Worm (Caenorhabditis elegans): Measurements from ENCODE around the gene nhr-171.

Gene nhr-171

DNA sequence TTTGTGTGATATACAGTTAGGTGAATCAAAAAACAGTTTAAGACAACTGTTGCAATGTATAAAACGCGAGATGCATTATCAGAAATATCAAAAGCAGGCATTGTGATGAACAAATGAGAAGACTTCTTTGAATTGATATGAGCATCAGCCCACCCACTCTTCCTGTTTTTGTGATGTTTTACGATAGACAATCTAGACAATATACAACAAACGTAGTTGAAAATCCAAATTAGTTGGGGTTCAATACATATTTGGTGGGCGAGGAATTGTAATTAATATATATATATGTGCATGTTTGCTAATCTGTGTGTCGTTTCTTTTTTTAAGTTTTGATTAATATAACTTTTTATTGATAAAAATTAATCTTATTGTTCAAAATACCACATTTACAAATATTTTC is 38.8 kb upstream of the nhr-171 start, which contains the start of gene str-28:
Gene str-28, minus strand, starts transcription at position 101 of the 400 bp plus-strand sequence.
- TF ChIP-seq daf-12 (tag; optimal IDR thresholded peaks at IDR 0.05) (no peak), Y5F2A.4 (GFP tag; optimal IDR thresholded peaks at IDR 0.05) (no peak), gei-8 (GFP tag; optimal IDR thresholded peaks at IDR 0.05) (no peak)

DNA sequence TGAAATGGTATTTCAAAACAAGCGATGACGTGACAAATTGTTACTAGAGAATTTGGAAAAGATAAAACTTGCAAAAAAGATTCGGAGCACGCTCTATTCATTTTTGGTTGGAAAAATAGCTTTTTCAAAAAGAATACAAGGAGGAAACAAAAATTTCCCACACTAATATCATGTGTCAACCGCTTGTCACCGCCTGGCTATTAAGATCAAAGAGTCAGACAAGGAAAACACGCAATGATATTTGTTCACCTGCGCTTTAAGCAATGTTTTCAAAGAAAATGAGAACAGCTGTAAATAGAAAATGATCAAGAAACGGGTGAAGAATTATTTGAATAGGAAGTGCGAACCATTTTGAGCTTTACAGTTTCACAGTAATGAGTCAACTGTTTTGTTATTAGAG is 34.8 kb upstream of the nhr-171 start, which contains the start of gene srh-125:
Gene srh-125, minus strand, starts transcription at position 101 of the 400 bp plus-strand sequence.
- TF ChIP-seq daf-16 (GFP tag; optimal IDR thresholded peaks at IDR 0.05) (no peak), daf-16 (tag; optimal IDR thresholded peaks at IDR 0.05) (no peak), lin-13 (GFP tag; optimal IDR thresholded peaks at IDR 0.05) (no peak), madf-9 (GFP tag; conservative IDR thresholded peaks at IDR 0.05) (no peak), mdt-29 (GFP tag; IDR thresholded peaks at IDR 0.05) (no peak), hlh-30 (tag; optimal IDR thresholded peaks at IDR 0.05; ENCODE audit: insufficient read depth) (no peak), lsy-2 (tag; optimal IDR thresholded peaks at IDR 0.05) (no peak), zfp-2 (tag; optimal IDR thresholded peaks at IDR 0.05) (no peak), saeg-2 (GFP tag; IDR thresholded peaks at IDR 0.05) (no peak), ztf-11 (tag; optimal IDR thresholded peaks at IDR 0.05) (no peak), Y75B8A.6 (GFP tag; IDR thresholded peaks at IDR 0.05) (no peak), nhr-102 (tag; optimal IDR thresholded peaks at IDR 0.05) (no peak), mes-2 (tag; optimal IDR thresholded peaks at IDR 0.05; ENCODE audit: poor library complexity, severe bottlenecking) (no peak), lin-39 (tag; optimal IDR thresholded peaks at IDR 0.05) (no peak), tag-97 (GFP tag; IDR thresholded peaks at IDR 0.05) (no peak), lim-7 (GFP tag; IDR thresholded peaks at IDR 0.05) (no peak), snpc-1.2 (GFP tag; IDR thresholded peaks at IDR 0.05) (no peak), snpc-4 (tag; optimal IDR thresholded peaks at IDR 0.05) (no peak)

ce11 chrV:7478404-7478803 is 33.2 kb upstream of the nhr-171 start, which contains the start of gene str-190:
Gene str-190 (minus strand): TSS chrV:7478504.
- no peak for TF ChIP-seq attf-4 (tag; optimal IDR thresholded peaks at IDR 0.05)
- no peak for TF ChIP-seq mxl-2 (GFP tag; conservative IDR thresholded peaks at IDR 0.05)
- TF ChIP-seq lin-13 (GFP tag; optimal IDR thresholded peaks at IDR 0.05), result no peak
- no peak for TF ChIP-seq Y48G9A.11 (GFP tag; IDR thresholded peaks at IDR 0.05)
- TF ChIP-seq nhr-48 (tag; optimal IDR thresholded peaks at IDR 0.05), result no peak
- no peak for TF ChIP-seq dmd-9 (GFP tag; IDR thresholded peaks at IDR 0.05)
- no peak for TF ChIP-seq aly-2 (tag; optimal IDR thresholded peaks at IDR 0.05)
- TF ChIP-seq mxl-3 (GFP tag; optimal IDR thresholded peaks at IDR 0.05), result no peak

DNA sequence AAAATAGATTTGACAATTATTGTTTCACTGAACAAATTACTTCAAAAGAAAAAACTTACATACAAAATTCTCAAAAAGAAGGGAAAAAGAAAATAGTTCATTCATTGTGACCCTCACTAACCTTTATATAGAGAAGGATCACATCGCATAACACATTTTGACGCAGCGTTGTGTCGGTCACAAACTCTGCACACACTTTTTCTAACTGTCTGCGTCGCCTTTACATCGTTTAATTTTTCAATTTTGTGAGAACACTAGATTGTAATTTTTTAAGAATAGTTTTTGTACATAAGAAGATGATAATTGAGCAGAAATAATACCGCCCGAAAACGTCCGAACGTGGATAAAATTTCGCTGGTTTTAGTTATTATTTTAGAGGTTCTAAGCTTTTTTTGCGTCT is 30.6 kb upstream of the nhr-171 start, which contains the start of gene C18B10.6:
Gene C18B10.6, minus strand, starts transcription at position 101 of the 400 bp plus-strand sequence.
- TF ChIP-seq lin-29 (GFP tag; IDR thresholded peaks at IDR 0.05) (no peak), snpc-4 (tag; optimal IDR thresholded peaks at IDR 0.05) (no peak), zip-11 (GFP tag; IDR thresholded peaks at IDR 0.05) (no peak), ztf-11 (tag; optimal IDR thresholded peaks at IDR 0.05) (no peak), lin-15B (tag; optimal IDR thresholded peaks at IDR 0.05) (no peak), php-3 (GFP tag; IDR thresholded peaks at IDR 0.05) (no peak), nhr-11 (tag; optimal IDR thresholded peaks at IDR 0.05) (no peak), R02D3.7 (tag; optimal IDR thresholded peaks at IDR 0.05) (no peak), lir-3 (tag; optimal IDR thresholded peaks at IDR 0.05) (no peak)

DNA sequence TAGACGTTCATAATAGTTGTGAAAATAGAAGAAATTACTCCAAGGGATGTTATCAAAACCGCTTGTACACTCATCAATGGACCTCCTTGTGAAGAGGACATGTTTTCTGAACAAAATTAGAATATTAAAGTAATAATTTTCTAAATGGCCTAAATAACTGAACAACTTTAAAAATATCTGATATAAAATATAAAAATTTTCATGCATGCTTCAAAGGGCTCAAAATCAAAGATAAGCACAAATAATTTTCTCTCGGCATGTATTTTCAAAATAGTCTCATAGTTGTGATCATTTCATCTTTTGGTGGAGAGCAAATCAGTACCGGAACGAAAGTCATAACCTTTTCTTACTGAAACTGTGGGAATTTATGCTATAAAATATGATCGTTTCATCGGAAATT is 26.6 kb upstream of the nhr-171 start, which contains the start of gene srbc-8:
Gene srbc-8, minus strand, starts transcription at position 101 of the 400 bp plus-strand sequence.
- no peak for TF ChIP-seq egl-43 (GFP tag; IDR thresholded peaks at IDR 0.05)
- no peak for TF ChIP-seq nhr-237 (tag; optimal IDR thresholded peaks at IDR 0.05)
- TF ChIP-seq nhr-11 (tag; optimal IDR thresholded peaks at IDR 0.05), result no peak
- no peak for TF ChIP-seq madf-5 (GFP tag; IDR thresholded peaks at IDR 0.05)
- no peak for TF ChIP-seq dpl-1 (GFP tag; optimal IDR thresholded peaks at IDR 0.05)
- TF ChIP-seq dve-1 (tag; optimal IDR thresholded peaks at IDR 0.05; ENCODE audit: insufficient read depth), result no peak
- no peak for TF ChIP-seq pha-4 (GFP tag; IDR thresholded peaks at IDR 0.05)
- TF ChIP-seq pha-4 (tag; optimal IDR thresholded peaks at IDR 0.05), result no peak
- TF ChIP-seq saeg-2 (GFP tag; IDR thresholded peaks at IDR 0.05), result no peak
- TF ChIP-seq aly-2 (tag; optimal IDR thresholded peaks at IDR 0.05), result no peak
- TF ChIP-seq unc-130 (GFP tag; optimal IDR thresholded peaks at IDR 0.05), result no peak
- no peak for TF ChIP-seq gei-8 (GFP tag; optimal IDR thresholded peaks at IDR 0.05)
- no peak for TF ChIP-seq Y48G9A.11 (GFP tag; IDR thresholded peaks at IDR 0.05)
- no peak for TF ChIP-seq nhr-6 (tag; optimal IDR thresholded peaks at IDR 0.05)
- TF ChIP-seq hlh-11 (tag; optimal IDR thresholded peaks at IDR 0.05), result no peak

Measured in whole organism, L4 larva.